Fruit fly (Drosophila melanogaster): ENCODE data around the gene 140up.

140up gene

dm6 chr3R:14122347-14122812, 3.0 kb downstream of the 140up start, which contains the start of the genes Abi and twf (continued):
- TF ChIP-seq tna (GFP tag; IDR thresholded peaks at IDR 0.05; ENCODE audit: partially characterized antibody) (no peak), sim (GFP tag; IDR thresholded peaks at IDR 0.05) (0 out of 2 replicates have a peak, but pooled peaks have one; percentile 19), eyg (GFP tag; optimal IDR thresholded peaks at IDR 0.05) (no peak), hbn (GFP tag; IDR thresholded peaks at IDR 0.05; ENCODE audit: partially characterized antibody) (no peak), bcd (GFP tag; optimal IDR thresholded peaks at IDR 0.05) (peak; percentile 59), CG17359 (tag; optimal IDR thresholded peaks at IDR 0.05) (peak; percentile 61), Nf-YA (GFP tag; IDR thresholded peaks at IDR 0.05) (peak; percentile 40; the same call in 1 of the 2 replicates), CG11695 (GFP tag; IDR thresholded peaks at IDR 0.05) (peak; percentile 72; the same call in 2 of the 3 replicates), shn (GFP tag; optimal IDR thresholded peaks at IDR 0.05) (peak; percentile 39), Pdp1 (GFP tag; optimal IDR thresholded peaks at IDR 0.05) (peak; percentile 41 to 71), inv (GFP tag; IDR thresholded peaks at IDR 0.05; ENCODE audit: partially characterized antibody) (no peak), chif (GFP tag; optimal IDR thresholded peaks at IDR 0.05) (peak; percentile 22 to 63), CG17328 (GFP tag; IDR thresholded peaks at IDR 0.05) (peak; percentile 66; the same call in 1 of the 2 replicates), toy (GFP tag; IDR thresholded peaks at IDR 0.05) (no peak), maf-S (GFP tag; optimal IDR thresholded peaks at IDR 0.05) (peak; percentile 63), HLHmδ (GFP tag; optimal IDR thresholded peaks at IDR 0.05) (no peak), CG3847 (GFP tag; IDR thresholded peaks at IDR 0.05) (peak; percentile 79), schlank (tag; optimal IDR thresholded peaks at IDR 0.05) (peak; percentile 9), Vsx1 (GFP tag; optimal IDR thresholded peaks at IDR 0.05) (no peak), Dref (GFP tag; IDR thresholded peaks at IDR 0.05) (0 out of 2 replicates have a peak, but pooled peaks have one; percentile 8), dmrt11E (tag; optimal IDR thresholded peaks at IDR 0.05) (peak; percentile 65), CG9932 (GFP tag; IDR thresholded peaks at IDR 0.05) (peak; percentile 81), Blimp-1 (GFP tag; optimal IDR thresholded peaks at IDR 0.05) (peak; percentile 60), BEAF-32 (GFP tag; optimal IDR thresholded peaks at IDR 0.05) (peak; percentile 34), C15 (GFP tag; IDR thresholded peaks at IDR 0.05) (no peak), tin (GFP tag; optimal IDR thresholded peaks at IDR 0.05) (peak; percentile 71), Ravus (GFP tag; IDR thresholded peaks at IDR 0.05) (no peak), tup (GFP tag; optimal IDR thresholded peaks at IDR 0.05) (peak; percentile 46), CG31224 (GFP tag; IDR thresholded peaks at IDR 0.05) (peak; percentile 33; the same call in 1 of the 2 replicates), Taf1 (GFP tag; IDR thresholded peaks at IDR 0.05) (peak; percentile 42; the same call in 1 of the 2 replicates), CG3838 (GFP tag; optimal IDR thresholded peaks at IDR 0.05) (peak; percentile 11), CG12659 (GFP tag; optimal IDR thresholded peaks at IDR 0.05) (peak; percentile 80), jumu (GFP tag; optimal IDR thresholded peaks at IDR 0.05) (peak; percentile 51), CG14014 (GFP tag; IDR thresholded peaks at IDR 0.05) (peak; percentile 54; the same call in 1 of the 2 replicates), dmrt99B (tag; optimal IDR thresholded peaks at IDR 0.05) (peak; percentile 49), dm (GFP tag; optimal IDR thresholded peaks at IDR 0.05) (peak; percentile 17), CG18764 (GFP tag; optimal IDR thresholded peaks at IDR 0.05) (peak; percentile 51), seq (GFP tag; IDR thresholded peaks at IDR 0.05) (no peak), grn (GFP tag; optimal IDR thresholded peaks at IDR 0.05) (no peak), CG31441 (GFP tag; IDR thresholded peaks at IDR 0.05) (peak; percentile 71), CG10147 (GFP tag; optimal IDR thresholded peaks at IDR 0.05) (peak; percentile 61), hb (GFP tag; IDR thresholded peaks at IDR 0.05; ENCODE audit: partially characterized antibody) (no peak), esg (GFP tag; conservative IDR thresholded peaks at IDR 0.05) (peak; percentile 39), CG6813 (GFP tag; optimal IDR thresholded peaks at IDR 0.05) (no peak), CG3065 (GFP tag; optimal IDR thresholded peaks at IDR 0.05) (peak; percentile 39), kni (GFP tag; optimal IDR thresholded peaks at IDR 0.05) (no peak), nmo (GFP tag; optimal IDR thresholded peaks at IDR 0.05) (peak; percentile 75), B-H1 (GFP tag; IDR thresholded peaks at IDR 0.05) (no peak; the same call in 2 of the 3 replicates), H15 (GFP tag; IDR thresholded peaks at IDR 0.05) (no peak; the same call in 2 of the 3 replicates), ham (GFP tag; IDR thresholded peaks at IDR 0.05) (no peak)

Data from whole organism, embryonic.